Fruit fly (Drosophila melanogaster): ENCODE results near the gene Sym.

The Sym gene

dm6 chr3R:5778731-5779593 lies 36.7 kb upstream of the Sym start, which contains the start of gene jagn (continued):
- no peak for TF ChIP-seq CG6276 (GFP tag; optimal IDR thresholded peaks at IDR 0.05)
- peak; percentile 20 for TF ChIP-seq CG3032 (tag; optimal IDR thresholded peaks at IDR 0.05)
- no peak for TF ChIP-seq CG16779 (tag; optimal IDR thresholded peaks at IDR 0.05)
- peak; percentile 63 for TF ChIP-seq Met (GFP tag; optimal IDR thresholded peaks at IDR 0.05)
- no peak for TF ChIP-seq dac (GFP tag; optimal IDR thresholded peaks at IDR 0.05)
- TF ChIP-seq topi (GFP tag; optimal IDR thresholded peaks at IDR 0.05) = peak; percentile 45
- peak; percentile 56 for TF ChIP-seq CG3919 (GFP tag; optimal IDR thresholded peaks at IDR 0.05)
- no peak for TF ChIP-seq fd59A (GFP tag; optimal IDR thresholded peaks at IDR 0.05)
- TF ChIP-seq Ets21C (GFP tag; optimal IDR thresholded peaks at IDR 0.05) = peak; percentile 49
- TF ChIP-seq Eip78C (GFP tag) = peak; percentile 81
- TF ChIP-seq achi (GFP tag; optimal IDR thresholded peaks at IDR 0.05) = peak; percentile 49
- 0 out of 3 replicates have a peak, but pooled peaks have one; percentile 24 for TF ChIP-seq eg (GFP tag; IDR thresholded peaks at IDR 0.05)
- TF ChIP-seq OdsH (GFP tag; optimal IDR thresholded peaks at IDR 0.05) = peak; percentile 43
- TF ChIP-seq cyc (GFP tag; optimal IDR thresholded peaks at IDR 0.05) = peak; percentile 54

dm6 chr3R:5772433-5772832 lies 30.2 kb upstream of the Sym start:
- TF ChIP-seq Eip78C (GFP tag) (no peak), svp (GFP tag) (peak; percentile 20)

dm6 chr3R:5771614-5772202 lies 29.4 kb upstream of the Sym start:
- no peak for TF ChIP-seq CG3919 (GFP tag; optimal IDR thresholded peaks at IDR 0.05)
- TF ChIP-seq eg (GFP tag; IDR thresholded peaks at IDR 0.05) = 0 out of 3 replicates have a peak, but pooled peaks have one; percentile 21

- no peak for TF ChIP-seq CG11294 (GFP tag; IDR thresholded peaks at IDR 0.05)
- peak; percentile 55 for TF ChIP-seq fkh (GFP tag; optimal IDR thresholded peaks at IDR 0.05)
Measured at dm6 chr3R:5760980-5761379, 18.7 kb upstream of the Sym start.

- TF ChIP-seq CG8632 (GFP tag; optimal IDR thresholded peaks at IDR 0.05) = no peak
- peak; percentile 56 for TF ChIP-seq esn (GFP tag; optimal IDR thresholded peaks at IDR 0.05)
- TF ChIP-seq svp (GFP tag) = no peak
- no peak for TF ChIP-seq fd59A (GFP tag; optimal IDR thresholded peaks at IDR 0.05)
- TF ChIP-seq Ets21C (GFP tag; optimal IDR thresholded peaks at IDR 0.05) = no peak
- TF ChIP-seq CG11902 (GFP tag; optimal IDR thresholded peaks at IDR 0.05) = no peak
- no peak for TF ChIP-seq CG6792 (GFP tag; optimal IDR thresholded peaks at IDR 0.05)
- TF ChIP-seq vri (GFP tag; optimal IDR thresholded peaks at IDR 0.05) = no peak
- TF ChIP-seq dsx (GFP tag; optimal IDR thresholded peaks at IDR 0.05; ENCODE audit: poor library complexity, severe bottlenecking) = no peak
- TF ChIP-seq Eip75B (GFP tag; optimal IDR thresholded peaks at IDR 0.05) = no peak
- TF ChIP-seq lz (GFP tag; optimal IDR thresholded peaks at IDR 0.05) = peak; percentile 34
- no peak for TF ChIP-seq Ets96B (tag; optimal IDR thresholded peaks at IDR 0.05)
- no peak for TF ChIP-seq topi (GFP tag; optimal IDR thresholded peaks at IDR 0.05)
- no peak for TF ChIP-seq CG15336 (GFP tag; IDR thresholded peaks at IDR 0.05)
- TF ChIP-seq CG8119 (GFP tag; IDR thresholded peaks at IDR 0.05) = no peak
- TF ChIP-seq CG31627 (GFP tag; optimal IDR thresholded peaks at IDR 0.05) = peak; percentile 32
- peak; percentile 45 for TF ChIP-seq Sox14 (GFP tag; optimal IDR thresholded peaks at IDR 0.05)
- no peak for TF ChIP-seq CG6276 (GFP tag; optimal IDR thresholded peaks at IDR 0.05)
- no peak for TF ChIP-seq dac (GFP tag; optimal IDR thresholded peaks at IDR 0.05)
- TF ChIP-seq cyc (GFP tag; optimal IDR thresholded peaks at IDR 0.05) = peak; percentile 23
- no peak for TF ChIP-seq CG6854 (GFP tag; optimal IDR thresholded peaks at IDR 0.05)
Measured at dm6 chr3R:5758624-5759209, 16.4 kb upstream of the Sym start, which contains the start of gene Sec8. Gene Sec8 (minus strand): TSS chr3R:5758997.

All from whole organism, prepupa.